Worm (Caenorhabditis elegans): ENCODE data around the gene B0334.5.

ce11 chrII:11537606-11538016 lies 40.1 kb downstream of the B0334.5 start:
- no peak for TF ChIP-seq C34F6.9 (tag; optimal IDR thresholded peaks at IDR 0.05)
- TF ChIP-seq elt-1 (tag; optimal IDR thresholded peaks at IDR 0.05): no peak
- TF ChIP-seq mab-5 (tag; optimal IDR thresholded peaks at IDR 0.05): no peak

Measured in whole organism, L2 larva.